Worm (Caenorhabditis elegans): ENCODE results near the gene F38A6.5.

DNA sequence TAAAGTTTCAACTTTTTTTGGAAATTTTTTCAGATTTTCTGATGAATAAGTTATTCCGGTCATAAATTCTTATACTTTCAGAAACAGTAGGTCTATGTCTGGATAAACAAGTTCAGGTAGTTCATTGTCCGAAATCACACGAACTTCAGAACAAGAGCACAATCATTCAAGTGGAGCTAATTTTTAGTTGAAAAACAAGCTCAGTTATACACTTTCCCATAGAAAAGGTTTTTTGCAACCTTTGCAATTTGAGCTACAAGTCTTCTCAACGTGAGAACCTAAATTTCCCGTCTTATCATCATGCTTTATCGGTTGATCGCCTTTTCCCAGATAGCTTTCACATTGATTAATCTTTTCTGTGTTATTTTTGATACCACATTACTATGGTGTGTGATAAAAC, 41.8 kb downstream of the F38A6.5 start, which contains the start of gene srxa-1:
- TF ChIP-seq ceh-83 (GFP tag; optimal IDR thresholded peaks at IDR 0.05) (no peak), elt-3 (tag; optimal IDR thresholded peaks at IDR 0.05) (no peak), nhr-237 (tag; optimal IDR thresholded peaks at IDR 0.05) (no peak)
